Fruit fly (Drosophila melanogaster): ENCODE measurements around the gene CG3868.

The CG3868 gene

dm6 chr3L:14410892-14411291 is 8.4 kb upstream of the CG3868 start (continued):
- TF ChIP-seq CG9609 (GFP tag; optimal IDR thresholded peaks at IDR 0.05): no peak
- no peak for TF ChIP-seq fu2 (GFP tag; optimal IDR thresholded peaks at IDR 0.05)
- no peak for TF ChIP-seq CG3847 (GFP tag; IDR thresholded peaks at IDR 0.05)
- peak; percentile 23 for TF ChIP-seq Oli (tag; optimal IDR thresholded peaks at IDR 0.05)
- no peak for TF ChIP-seq CG4854 (GFP tag; optimal IDR thresholded peaks at IDR 0.05)
- peak; percentile 3 for TF ChIP-seq Jarid2 (GFP tag; optimal IDR thresholded peaks at IDR 0.05)
- no peak for TF ChIP-seq tup (GFP tag; optimal IDR thresholded peaks at IDR 0.05)
- TF ChIP-seq sna (GFP tag; IDR thresholded peaks at IDR 0.05; ENCODE audit: partially characterized antibody): no peak
- TF ChIP-seq kni (GFP tag; optimal IDR thresholded peaks at IDR 0.05): no peak
- no peak for TF ChIP-seq Adf1 (GFP tag; IDR thresholded peaks at IDR 0.05)
- no peak for TF ChIP-seq Side (GFP tag; optimal IDR thresholded peaks at IDR 0.05)
- no peak for TF ChIP-seq abd-A (tag; optimal IDR thresholded peaks at IDR 0.05)
- peak; percentile 44 for TF ChIP-seq tap (tag; optimal IDR thresholded peaks at IDR 0.05)
- TF ChIP-seq Ets65A (GFP tag): peak; percentile 69
- TF ChIP-seq ash1 (GFP tag; optimal IDR thresholded peaks at IDR 0.05): no peak
- no peak for TF ChIP-seq CG11696 (GFP tag; IDR thresholded peaks at IDR 0.05)
- TF ChIP-seq CG17912 (GFP tag; optimal IDR thresholded peaks at IDR 0.05): no peak
- TF ChIP-seq Doc3 (GFP tag; IDR thresholded peaks at IDR 0.05; ENCODE audit: partially characterized antibody): no peak
- no peak for TF ChIP-seq CG10462 (GFP tag; optimal IDR thresholded peaks at IDR 0.05)
- TF ChIP-seq Six4 (GFP tag; optimal IDR thresholded peaks at IDR 0.05): no peak
- peak; percentile 30 for TF ChIP-seq CG15696 (tag; optimal IDR thresholded peaks at IDR 0.05)
- 0 out of 2 replicates have a peak, but pooled peaks have one; percentile 37 for TF ChIP-seq HLH3B (GFP tag; IDR thresholded peaks at IDR 0.05)
- TF ChIP-seq unc-4 (GFP tag; IDR thresholded peaks at IDR 0.05; ENCODE audit: partially characterized antibody): no peak
- no peak for TF ChIP-seq CG13296 (GFP tag; optimal IDR thresholded peaks at IDR 0.05)
- no peak for TF ChIP-seq CG30403 (GFP tag; optimal IDR thresholded peaks at IDR 0.05)
- TF ChIP-seq Fer3 (tag; optimal IDR thresholded peaks at IDR 0.05): peak; percentile 35
- TF ChIP-seq pfk (GFP tag; optimal IDR thresholded peaks at IDR 0.05): no peak
- TF ChIP-seq CG32532 (GFP tag; IDR thresholded peaks at IDR 0.05): peak; percentile 46; the same call in 1 of the 2 replicates
- TF ChIP-seq Asciz (GFP tag; optimal IDR thresholded peaks at IDR 0.05): peak; percentile 65
- TF ChIP-seq ci (GFP tag; IDR thresholded peaks at IDR 0.05): peak; percentile 72
- TF ChIP-seq ranshi (GFP tag; IDR thresholded peaks at IDR 0.05): no peak; the same call in 1 of the 2 replicates
- TF ChIP-seq z (GFP tag; IDR thresholded peaks at IDR 0.05): no peak
- TF ChIP-seq CG10431 (GFP tag; optimal IDR thresholded peaks at IDR 0.05): no peak
- TF ChIP-seq inv (GFP tag; IDR thresholded peaks at IDR 0.05; ENCODE audit: partially characterized antibody): no peak
- TF ChIP-seq Dfd (GFP tag; optimal IDR thresholded peaks at IDR 0.05): no peak
- no peak for TF ChIP-seq bab2 (GFP tag; optimal IDR thresholded peaks at IDR 0.05)
- TF ChIP-seq CG18476 (GFP tag; optimal IDR thresholded peaks at IDR 0.05): no peak
- no peak for TF ChIP-seq CG14860 (GFP tag; IDR thresholded peaks at IDR 0.05; ENCODE audit: partially characterized antibody)
- TF ChIP-seq GATAe (GFP tag; conservative IDR thresholded peaks at IDR 0.05): no peak
- TF ChIP-seq otp (GFP tag; IDR thresholded peaks at IDR 0.05): peak; percentile 36; the same call in 1 of the 3 replicates
- TF ChIP-seq eyg (GFP tag; optimal IDR thresholded peaks at IDR 0.05): no peak
- no peak for TF ChIP-seq tna (GFP tag; IDR thresholded peaks at IDR 0.05; ENCODE audit: partially characterized antibody)
- no peak for TF ChIP-seq CG16815 (GFP tag; optimal IDR thresholded peaks at IDR 0.05)
- TF ChIP-seq CG12659 (GFP tag; optimal IDR thresholded peaks at IDR 0.05): no peak
- peak; percentile 3; the same call in 1 of the 2 replicates for TF ChIP-seq MBD-R2 (GFP tag; IDR thresholded peaks at IDR 0.05)
- peak; percentile 54 for TF ChIP-seq CG8388 (GFP tag; optimal IDR thresholded peaks at IDR 0.05)
- TF ChIP-seq fd96Cb (tag; optimal IDR thresholded peaks at IDR 0.05): peak; percentile 12
- peak; percentile 25 for TF ChIP-seq CG11504 (tag; optimal IDR thresholded peaks at IDR 0.05)
- no peak for TF ChIP-seq Dbx (GFP tag; IDR thresholded peaks at IDR 0.05)
- TF ChIP-seq Hr78 (GFP tag; optimal IDR thresholded peaks at IDR 0.05): no peak
